Fruit fly (Drosophila melanogaster) S2 (cell line): ENCODE data around the gene CG9356.

Experiments
- CG8478 ChIP-seq: fragments of >200 bp; optimal IDR thresholded peaks from 2 replicates; lab custom pipeline; 2018
- CTCF ChIP-seq, 2 experiments: fragments of >200 bp; optimal IDR thresholded peaks; 2 replicates each; lab custom pipeline; 2018

DNA sequence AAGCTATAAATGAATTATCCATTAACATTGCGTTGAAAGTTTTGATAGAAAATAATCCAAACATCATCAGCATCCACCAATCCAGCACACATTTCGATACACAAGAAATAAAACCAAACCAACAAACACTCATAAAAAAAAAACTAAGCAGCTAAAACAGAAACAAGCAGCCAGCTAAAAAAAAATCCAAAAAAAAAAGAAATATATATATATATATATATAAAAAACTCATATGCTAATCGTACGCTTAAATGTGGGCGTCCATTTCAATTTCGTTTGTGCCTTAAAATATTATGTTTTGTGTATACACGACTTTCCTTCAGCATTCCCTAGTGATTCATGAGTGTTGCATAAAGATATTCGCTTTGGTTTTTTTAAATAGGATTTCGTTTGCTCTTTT lies 37.9 kb upstream of the CG9356 start:
- no peak for TF ChIP-seq CTCF (optimal IDR thresholded peaks at IDR 0.05; lab: Kevin White, UChicago)
- no peak for TF ChIP-seq CG8478 (lab: Kevin White, UChicago)
